Fruit fly (Drosophila melanogaster) whole organism, embryonic: ENCODE data around the gene cactin.

ENCODE experiments used
- ATbp ChIP-seq: fragments of 200-800 bp; sonication (Bioruptor generic); optimal IDR thresholded peaks from 2 replicates; lab custom pipeline; 2017; ENCODE audit warnings: missing biosample characterization, mild to moderate bottlenecking, missing genetic modification characterization, missing genetic modification reagents
- Atf6 ChIP-seq: fragments of 200-800 bp; sonication (Bioruptor generic); IDR thresholded peaks from 2 replicates; pipeline ENCODE4 v1.3.6; 2022; ENCODE audit warnings: missing biosample characterization, missing genetic modification characterization
- CG10462 ChIP-seq: fragments of 200-800 bp; sonication (Bioruptor generic); optimal IDR thresholded peaks from 2 replicates; lab custom pipeline; 2016; ENCODE audit warnings: missing biosample characterization, missing genetic modification characterization
- CG11560 ChIP-seq: fragments of 200-800 bp; sonication (Bioruptor generic); IDR thresholded peaks from 3 replicates; pipeline ENCODE4 v1.3.6; 2022; ENCODE audit warnings: missing biosample characterization, missing genetic modification characterization
- CG11696 ChIP-seq: fragments of 200-800 bp; sonication (Bioruptor generic); IDR thresholded peaks from 2 replicates; pipeline ENCODE4 v1.3.6; 2022; ENCODE audit warnings: missing biosample characterization, missing genetic modification characterization
- CG12942 ChIP-seq: fragments of 200-800 bp; sonication (Bioruptor generic); optimal IDR thresholded peaks from 3 replicates; lab custom pipeline; 2016; ENCODE audit warnings: missing biosample characterization, missing genetic modification characterization
- CG13624 ChIP-seq: fragments of 200-800 bp; sonication (Bioruptor generic); optimal IDR thresholded peaks from 2 replicates; lab custom pipeline; 2016; ENCODE audit warnings: missing biosample characterization, missing genetic modification characterization
- CG14965 ChIP-seq: fragments of 200-800 bp; sonication (Bioruptor generic); optimal IDR thresholded peaks from 2 replicates; lab custom pipeline; 2016; ENCODE audit warnings: missing biosample characterization, missing genetic modification characterization, borderline replicate concordance
- CG15011 ChIP-seq: fragments of 200-800 bp; sonication (Bioruptor generic); optimal IDR thresholded peaks from 3 replicates; lab custom pipeline; 2018; ENCODE audit warnings: missing biosample characterization, mild to moderate bottlenecking, missing genetic modification characterization
- CG15269 ChIP-seq: fragments of 200-800 bp; sonication (Bioruptor generic); optimal IDR thresholded peaks from 2 replicates; lab custom pipeline; 2018; ENCODE audit warnings: missing biosample characterization, mild to moderate bottlenecking, missing genetic modification characterization, moderate library complexity
- CG1647 ChIP-seq: fragments of 200-800 bp; sonication (Bioruptor generic); optimal IDR thresholded peaks from 3 replicates; lab custom pipeline; 2016; ENCODE audit warnings: missing biosample characterization, missing genetic modification characterization
- CG16779 ChIP-seq: fragments of 200-800 bp; sonication (Bioruptor generic); IDR thresholded peaks from 2 replicates; pipeline ENCODE4 v1.3.6; 2022; ENCODE audit warnings: missing biosample characterization, missing genetic modification characterization
- CG16863 ChIP-seq: fragments of 200-800 bp; sonication (Bioruptor generic); optimal IDR thresholded peaks from 3 replicates; lab custom pipeline; 2016; ENCODE audit warnings: missing biosample characterization, missing genetic modification characterization
- CG17568 ChIP-seq: fragments of 200-800 bp; sonication (Bioruptor generic); optimal IDR thresholded peaks from 2 replicates; lab custom pipeline; 2018; ENCODE audit warnings: missing biosample characterization, mild to moderate bottlenecking, missing genetic modification characterization, moderate library complexity
- CG17612 ChIP-seq: fragments of 200-800 bp; sonication (Bioruptor generic); IDR thresholded peaks from 2 replicates; pipeline ENCODE4 v1.3.6; 2022; ENCODE audit warnings: missing biosample characterization, missing genetic modification characterization
- CG17802 ChIP-seq: fragments of 200-800 bp; sonication (Bioruptor generic); optimal IDR thresholded peaks from 2 replicates; lab custom pipeline; 2018; ENCODE audit warnings: missing biosample characterization, mild to moderate bottlenecking, missing genetic modification characterization, moderate library complexity
- CG18476 ChIP-seq: fragments of 200-800 bp; sonication (Bioruptor generic); optimal IDR thresholded peaks from 2 replicates; lab custom pipeline; 2016; ENCODE audit warnings: missing biosample characterization, mild to moderate bottlenecking, missing genetic modification characterization
- CG2116 ChIP-seq: fragments of 200-800 bp; sonication (Bioruptor generic); optimal IDR thresholded peaks from 3 replicates; lab custom pipeline; 2018; ENCODE audit warnings: missing biosample characterization, mild to moderate bottlenecking, missing genetic modification characterization
- CG2889 ChIP-seq: fragments of 200-800 bp; sonication (Bioruptor generic); IDR thresholded peaks from 3 replicates; pipeline ENCODE4 v1.3.6; 2022; ENCODE audit warnings: missing biosample characterization, missing genetic modification characterization
- CG3407 ChIP-seq: fragments of 200-800 bp; sonication (Bioruptor generic); optimal IDR thresholded peaks from 2 replicates; lab custom pipeline; 2018; ENCODE audit warnings: missing biosample characterization, mild to moderate bottlenecking, missing genetic modification characterization
- CG34376 ChIP-seq: fragments of 200-800 bp; sonication (Bioruptor generic); optimal IDR thresholded peaks from 2 replicates; lab custom pipeline; 2018; ENCODE audit warnings: missing biosample characterization, mild to moderate bottlenecking, missing genetic modification characterization
- CG4617 ChIP-seq: fragments of 200-800 bp; sonication (Bioruptor generic); optimal IDR thresholded peaks from 3 replicates; lab custom pipeline; 2016; ENCODE audit warnings: missing biosample characterization, missing genetic modification characterization, borderline replicate concordance
- CG7556 ChIP-seq: fragments of 200-800 bp; sonication (Bioruptor generic); optimal IDR thresholded peaks from 2 replicates; lab custom pipeline; 2017; ENCODE audit warnings: missing biosample characterization, mild to moderate bottlenecking, missing genetic modification characterization
- CG7745 ChIP-seq: fragments of 200-800 bp; sonication (Bioruptor generic); optimal IDR thresholded peaks from 2 replicates; lab custom pipeline; 2018; ENCODE audit warnings: missing biosample characterization, mild to moderate bottlenecking, missing genetic modification characterization, moderate library complexity
- CG7928 ChIP-seq: fragments of 200-800 bp; sonication (Bioruptor generic); optimal IDR thresholded peaks from 2 replicates; lab custom pipeline; 2017; ENCODE audit warnings: missing biosample characterization, mild to moderate bottlenecking, missing genetic modification characterization
- CG9797 ChIP-seq: fragments of 200-800 bp; sonication (Bioruptor generic); optimal IDR thresholded peaks from 3 replicates; lab custom pipeline; 2018; ENCODE audit warnings: missing biosample characterization, mild to moderate bottlenecking, missing genetic modification characterization
- CG9817 ChIP-seq: fragments of 200-800 bp; sonication (Bioruptor generic); optimal IDR thresholded peaks from 2 replicates; lab custom pipeline; 2018; ENCODE audit warnings: missing biosample characterization, mild to moderate bottlenecking, missing genetic modification characterization, moderate library complexity
- CG9932 ChIP-seq: fragments of 200-800 bp; sonication (Bioruptor generic); IDR thresholded peaks from 2 replicates; pipeline ENCODE4 v1.3.6; 2022; ENCODE audit warnings: missing biosample characterization, missing genetic modification characterization
- Camta ChIP-seq: fragments of 200-800 bp; sonication (Bioruptor generic); optimal IDR thresholded peaks from 2 replicates; lab custom pipeline; 2016; ENCODE audit warnings: missing biosample characterization, missing genetic modification characterization
- CrebB ChIP-seq: fragments of 200-800 bp; sonication (Bioruptor generic); optimal IDR thresholded peaks from 3 replicates; lab custom pipeline; 2018; ENCODE audit warnings: missing biosample characterization, mild to moderate bottlenecking, missing genetic modification characterization
- Dp ChIP-seq: fragments of 200-800 bp; sonication (Bioruptor generic); optimal IDR thresholded peaks from 2 replicates; lab custom pipeline; 2018; ENCODE audit warnings: missing biosample characterization, mild to moderate bottlenecking, missing genetic modification characterization, moderate library complexity
- Fer3 ChIP-seq: fragments of 200-800 bp; sonication (Bioruptor generic); optimal IDR thresholded peaks from 2 replicates; lab custom pipeline; 2018; ENCODE audit warnings: missing biosample characterization, mild to moderate bottlenecking, missing genetic modification characterization, moderate library complexity
- GATAe ChIP-seq: fragments of 200-800 bp; sonication (Bioruptor generic); conservative IDR thresholded peaks from 2 replicates; pipeline ENCODE4 v1.3.6; 2022; ENCODE audit warnings: missing biosample characterization, missing genetic modification characterization
- HLHmδ ChIP-seq: fragments of 200-800 bp; sonication (Bioruptor generic); optimal IDR thresholded peaks from 2 replicates; lab custom pipeline; 2018; ENCODE audit warnings: missing biosample characterization, mild to moderate bottlenecking, missing genetic modification characterization, moderate library complexity
- Hand ChIP-seq: fragments of 200-800 bp; sonication (Bioruptor generic); optimal IDR thresholded peaks from 2 replicates; lab custom pipeline; 2017; ENCODE audit warnings: mild to moderate bottlenecking, missing biosample characterization, missing genetic modification reagents, missing genetic modification characterization
- HmgD ChIP-seq: fragments of 200-800 bp; sonication (Bioruptor generic); optimal IDR thresholded peaks from 3 replicates; lab custom pipeline; 2016; ENCODE audit warnings: missing biosample characterization, missing genetic modification characterization
- Ptx1 ChIP-seq: fragments of 200-800 bp; sonication (Bioruptor generic); IDR thresholded peaks from 2 replicates; pipeline ENCODE4 v1.3.6; 2022; ENCODE audit warnings: missing biosample characterization, missing genetic modification characterization
- Sox100B ChIP-seq: fragments of 200-800 bp; sonication (Bioruptor generic); optimal IDR thresholded peaks from 3 replicates; lab custom pipeline; 2018; ENCODE audit warnings: missing biosample characterization, mild to moderate bottlenecking, missing genetic modification characterization
- Sry-β ChIP-seq: fragments of 200-800 bp; sonication (Bioruptor generic); optimal IDR thresholded peaks from 2 replicates; lab custom pipeline; 2018; ENCODE audit warnings: missing biosample characterization, mild to moderate bottlenecking, missing genetic modification characterization, moderate library complexity
- amos ChIP-seq: fragments of 200-800 bp; sonication (Bioruptor generic); IDR thresholded peaks from 2 replicates; pipeline ENCODE4 v1.3.6; 2022; ENCODE audit warnings: missing biosample characterization, missing genetic modification characterization; ENCODE audit not compliant: partially characterized antibody
- br ChIP-seq: fragments of >200 bp; optimal IDR thresholded peaks from 2 replicates; lab custom pipeline; 2017
- ci ChIP-seq: fragments of 200-800 bp; sonication (Bioruptor generic); IDR thresholded peaks from 3 replicates; pipeline ENCODE4 v1.3.6; 2022; ENCODE audit warnings: missing biosample characterization, missing genetic modification characterization
- crol ChIP-seq: fragments of 200-800 bp; sonication (Bioruptor generic); IDR thresholded peaks from 2 replicates; pipeline ENCODE4 v1.3.6; 2022; ENCODE audit warnings: missing biosample characterization, missing genetic modification characterization
- gt ChIP-seq: fragments of 200-800 bp; sonication (Bioruptor generic); IDR thresholded peaks from 2 replicates; pipeline ENCODE4 v1.3.6; 2022; ENCODE audit warnings: missing biosample characterization, missing genetic modification characterization
- ind ChIP-seq: fragments of 200-800 bp; sonication (Bioruptor generic); optimal IDR thresholded peaks from 3 replicates; lab custom pipeline; 2016; ENCODE audit warnings: missing biosample characterization, missing genetic modification characterization
- nerfin-2 ChIP-seq: fragments of 200-800 bp; sonication (Bioruptor generic); IDR thresholded peaks from 2 replicates; pipeline ENCODE4 v1.3.6; 2022; ENCODE audit warnings: missing biosample characterization, missing genetic modification characterization; ENCODE audit not compliant: partially characterized antibody
- onecut ChIP-seq: fragments of 200-800 bp; sonication (Bioruptor generic); IDR thresholded peaks from 2 replicates; pipeline ENCODE4 v1.3.6; 2022; ENCODE audit warnings: missing biosample characterization, missing genetic modification characterization
- schlank ChIP-seq: fragments of 200-800 bp; sonication (Bioruptor generic); optimal IDR thresholded peaks from 2 replicates; lab custom pipeline; 2018; ENCODE audit warnings: missing biosample characterization, mild to moderate bottlenecking, missing genetic modification characterization
- tll ChIP-seq, 2 experiments: fragments of 200-800 bp in 1 of 2; fragments of >200 bp in 1 of 2; sonication (Bioruptor generic) in 1 of 2; optimal IDR thresholded peaks; 2 replicates each; lab custom pipeline; 2017 to 2019; ENCODE audit warnings: missing biosample characterization in 2 of 2, missing genetic modification characterization in 2 of 2, mild to moderate bottlenecking in 1 of 2, moderate library complexity in 1 of 2
- wek ChIP-seq: fragments of 200-800 bp; sonication (Bioruptor generic); optimal IDR thresholded peaks from 3 replicates; lab custom pipeline; 2018; ENCODE audit warnings: missing biosample characterization, mild to moderate bottlenecking, missing genetic modification characterization, moderate library complexity
- z ChIP-seq: fragments of 200-800 bp; sonication (Bioruptor generic); IDR thresholded peaks from 3 replicates; pipeline ENCODE4 v1.3.6; 2022; ENCODE audit warnings: missing biosample characterization, missing genetic modification characterization

The cactin gene

dm6 chrX:20423747-20424165 lies at the start of gene cactin, which contains the start of gene Pp4-19C (continued):
- TF ChIP-seq CG17802 (peak; percentile 22), Sry-β (GFP tag; lab: Kevin White, UChicago) (no peak), ci (GFP tag; lab: Robert Waterston, UW) (no peak), CG16863 (GFP tag; lab: Kevin White, UChicago) (no peak), CG3407 (GFP tag; lab: Kevin White, UChicago) (no peak), br (no peak), Camta (GFP tag; lab: Kevin White, UChicago) (peak; percentile 36), CG9932 (peak; percentile 56; the same call in 1 of the 2 replicates), CG2889 (GFP tag; lab: Robert Waterston, UW) (no peak), Hand (no peak), CG13624 (peak; percentile 24), CG9797 (GFP tag; lab: Kevin White, UChicago) (no peak), wek (no peak), HLHmδ (GFP tag; lab: Kevin White, UChicago) (no peak), CG7928 (GFP tag; lab: Kevin White, UChicago) (no peak), CG10462 (GFP tag; lab: Kevin White, UChicago) (no peak), CG2116 (peak; percentile 81), HmgD (no peak), amos (GFP tag; lab: Robert Waterston, UW) (peak; percentile 80), Fer3 (no peak), Atf6 (GFP tag; lab: Robert Waterston, UW) (no peak), CG14965 (GFP tag; lab: Kevin White, UChicago) (no peak), CG17568 (GFP tag; lab: Kevin White, UChicago) (no peak), CG15269 (no peak), ATbp (GFP tag; lab: Kevin White, UChicago) (no peak), CG9817 (no peak), CG11696 (no peak), Sox100B (GFP tag; lab: Kevin White, UChicago) (no peak), crol (no peak), Dp (GFP tag; lab: Kevin White, UChicago) (peak; percentile 24), CG4617 (GFP tag; lab: Kevin White, UChicago) (peak; percentile 62), CG17612 (no peak), CG16779 (GFP tag; lab: Robert Waterston, UW) (no peak), CG15011 (GFP tag; lab: Kevin White, UChicago) (no peak), CG7745 (tag; lab: Kevin White, UChicago) (no peak), tll (GFP tag; optimal IDR thresholded peaks at IDR 0.05; lab: Kevin White, UChicago) (no peak), schlank (tag; lab: Kevin White, UChicago) (no peak), CrebB (no peak), Ptx1 (GFP tag; lab: Robert Waterston, UW) (peak; percentile 31; the same call in 1 of the 2 replicates), gt (GFP tag; lab: Robert Waterston, UW) (no peak), CG18476 (GFP tag; lab: Kevin White, UChicago) (no peak), onecut (GFP tag; lab: Robert Waterston, UW) (no peak), nerfin-2 (GFP tag; lab: Robert Waterston, UW) (peak; percentile 86), CG11560 (tag; lab: Robert Waterston, UW) (peak; percentile 61; the same call in 2 of the 3 replicates), CG34376 (no peak), CG12942 (GFP tag; lab: Kevin White, UChicago) (no peak), ind (GFP tag; lab: Kevin White, UChicago) (peak; percentile 17), z (GFP tag; lab: Robert Waterston, UW) (no peak), CG1647 (no peak), GATAe (no peak), CG7556 (no peak)
